Worm (Caenorhabditis elegans) whole organism, midembryonic: Measurements from ENCODE around the gene F20G2.5.

Experiments used
- T22C8.4 ChIP-seq: fragments of 200-800 bp; sonication (Bioruptor generic); IDR thresholded peaks from 2 replicates; pipeline ENCODE4 v1.3.6; 2022; ENCODE audit warnings: missing genetic modification characterization, missing compliant biosample characterization
- cog-1 ChIP-seq: sonication (generic microtip); optimal IDR thresholded peaks from 2 replicates; lab custom pipeline; 2016; ENCODE audit warnings: missing genetic modification characterization, missing compliant biosample characterization
- flt-1 ChIP-seq: fragments of 200-800 bp; sonication (Bioruptor generic); IDR thresholded peaks from 2 replicates; pipeline ENCODE4 v1.3.6; 2022; ENCODE audit warnings: missing genetic modification characterization, missing compliant biosample characterization
- klf-2 ChIP-seq: fragments of 200-800 bp; sonication (Bioruptor generic); conservative IDR thresholded peaks from 2 replicates; pipeline ENCODE4 v1.3.6; 2022; ENCODE audit warnings: missing genetic modification reagents, missing genetic modification characterization, missing compliant biosample characterization
- med-1 ChIP-seq: sonication (generic microtip); optimal IDR thresholded peaks from 2 replicates; lab custom pipeline; 2017; ENCODE audit warnings: missing genetic modification characterization, mild to moderate bottlenecking, missing compliant biosample characterization, antibody characterized with exemption, missing genetic modification reagents; ENCODE audit not compliant: insufficient read depth
- ref-1 ChIP-seq: fragments of 200-800 bp; sonication (Bioruptor generic); conservative IDR thresholded peaks from 2 replicates; pipeline ENCODE4 v1.3.6; 2022; ENCODE audit warnings: missing genetic modification reagents, missing genetic modification characterization, missing compliant biosample characterization
- tab-1 ChIP-seq: fragments of 200-800 bp; sonication (Bioruptor generic); IDR thresholded peaks from 2 replicates; pipeline ENCODE4 v1.3.6; 2022; ENCODE audit warnings: missing genetic modification characterization, missing compliant biosample characterization
- ztf-23 ChIP-seq: fragments of 200-800 bp; sonication (Bioruptor generic); IDR thresholded peaks from 2 replicates; pipeline ENCODE4 v1.3.6; 2022; ENCODE audit warnings: missing genetic modification reagents, missing genetic modification characterization, missing compliant biosample characterization
- ztf-29 ChIP-seq: fragments of 200-800 bp; sonication (Bioruptor generic); IDR thresholded peaks from 2 replicates; pipeline ENCODE4 v1.3.6; 2022; ENCODE audit warnings: missing genetic modification reagents, missing genetic modification characterization, missing compliant biosample characterization

F20G2.5 gene

ce11 chrV:13771209-13771608 is at the start of gene F20G2.5:
TSS of gene F20G2.5 (plus strand) at chrV:13771509.
- TF ChIP-seq klf-2 (GFP tag; lab: Robert Waterston, UW) (no peak), ztf-29 (GFP tag; lab: Robert Waterston, UW) (no peak), ref-1 (GFP tag; lab: Robert Waterston, UW) (no peak), flt-1 (GFP tag; lab: Robert Waterston, UW) (no peak), tab-1 (GFP tag; lab: Robert Waterston, UW) (no peak), cog-1 (tag; lab: Kevin White, UChicago) (no peak)

ce11 chrV:13724781-13725180 is 46.5 kb upstream of the F20G2.5 start, which contains the start of gene F35E12.2:
TSS of gene F35E12.2 (minus strand) at chrV:13724881.
- TF ChIP-seq flt-1 (GFP tag; lab: Robert Waterston, UW) = no peak
- TF ChIP-seq tab-1 (GFP tag; lab: Robert Waterston, UW) = no peak
- no peak for TF ChIP-seq ztf-23

- TF ChIP-seq ref-1 (GFP tag; lab: Robert Waterston, UW) (no peak), T22C8.4 (no peak), med-1 (GFP tag; lab: Kevin White, UChicago) (no peak), ztf-23 (no peak), tab-1 (GFP tag; lab: Robert Waterston, UW) (no peak), flt-1 (GFP tag; lab: Robert Waterston, UW) (no peak), ztf-29 (GFP tag; lab: Robert Waterston, UW) (no peak), klf-2 (GFP tag; lab: Robert Waterston, UW) (no peak), cog-1 (tag; lab: Kevin White, UChicago) (no peak)
These were observed 45.7 kb upstream of the F20G2.5 start, which contains the start of gene fbxa-181 for ce11 chrV:13725574-13725973. TSS of gene fbxa-181 (plus strand) at chrV:13725874.

- no peak for TF ChIP-seq ztf-23
- no peak for TF ChIP-seq cog-1 (tag; lab: Kevin White, UChicago)
- TF ChIP-seq flt-1 (GFP tag; lab: Robert Waterston, UW) = no peak
These were observed 40.5 kb upstream of the F20G2.5 start, which contains the start of gene dct-17 for ce11 chrV:13730762-13731161. TSS of gene dct-17 (minus strand) at chrV:13730784.

- TF ChIP-seq ztf-23 (no peak), ztf-29 (GFP tag; lab: Robert Waterston, UW) (no peak), flt-1 (GFP tag; lab: Robert Waterston, UW) (no peak), T22C8.4 (no peak), cog-1 (tag; lab: Kevin White, UChicago) (no peak), tab-1 (GFP tag; lab: Robert Waterston, UW) (no peak), ref-1 (GFP tag; lab: Robert Waterston, UW) (no peak), med-1 (GFP tag; lab: Kevin White, UChicago) (no peak), klf-2 (GFP tag; lab: Robert Waterston, UW) (no peak)
These were observed 35.2 kb upstream of the F20G2.5 start, which contains the start of gene F35E12.6 for ce11 chrV:13736147-13736546. TSS of gene F35E12.6 (minus strand) at chrV:13736247.

ce11 chrV:13738374-13738773 is 32.9 kb upstream of the F20G2.5 start, which contains the start of gene irg-5:
TSS of gene irg-5 (minus strand) at chrV:13738474.
- no peak for TF ChIP-seq T22C8.4
- TF ChIP-seq flt-1 (GFP tag; lab: Robert Waterston, UW) = no peak
- TF ChIP-seq tab-1 (GFP tag; lab: Robert Waterston, UW) = no peak
- no peak for TF ChIP-seq med-1 (GFP tag; lab: Kevin White, UChicago)
- TF ChIP-seq cog-1 (tag; lab: Kevin White, UChicago) = no peak
- TF ChIP-seq klf-2 (GFP tag; lab: Robert Waterston, UW) = no peak
- TF ChIP-seq ztf-23 = no peak
- no peak for TF ChIP-seq ref-1 (GFP tag; lab: Robert Waterston, UW)
- TF ChIP-seq ztf-29 (GFP tag; lab: Robert Waterston, UW) = no peak

DNA sequence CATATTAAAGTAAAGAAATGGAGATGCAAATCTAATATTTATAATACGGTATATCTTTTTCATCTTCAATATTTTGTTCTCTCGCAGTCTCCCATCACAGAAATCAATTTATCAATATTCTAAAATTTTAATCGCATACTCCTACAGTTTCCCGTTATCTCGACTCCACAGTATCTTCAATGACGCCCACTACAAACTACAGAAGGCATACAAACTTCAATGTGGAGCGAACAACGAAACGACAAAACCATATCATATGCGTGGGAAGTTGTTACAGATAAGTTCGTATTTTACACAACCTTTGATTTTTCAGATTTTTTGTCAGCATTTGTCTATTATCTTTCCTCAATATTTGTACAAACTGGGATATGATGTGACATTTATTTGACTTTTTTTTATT is 31.4 kb upstream of the F20G2.5 start:
- TF ChIP-seq T22C8.4 = no peak
- no peak for TF ChIP-seq ref-1 (GFP tag; lab: Robert Waterston, UW)
- TF ChIP-seq cog-1 (tag; lab: Kevin White, UChicago) = no peak
- no peak for TF ChIP-seq ztf-29 (GFP tag; lab: Robert Waterston, UW)
- TF ChIP-seq ztf-23 = no peak
- no peak for TF ChIP-seq flt-1 (GFP tag; lab: Robert Waterston, UW)
- no peak for TF ChIP-seq med-1 (GFP tag; lab: Kevin White, UChicago)
- no peak for TF ChIP-seq klf-2 (GFP tag; lab: Robert Waterston, UW)
- no peak for TF ChIP-seq tab-1 (GFP tag; lab: Robert Waterston, UW)

DNA sequence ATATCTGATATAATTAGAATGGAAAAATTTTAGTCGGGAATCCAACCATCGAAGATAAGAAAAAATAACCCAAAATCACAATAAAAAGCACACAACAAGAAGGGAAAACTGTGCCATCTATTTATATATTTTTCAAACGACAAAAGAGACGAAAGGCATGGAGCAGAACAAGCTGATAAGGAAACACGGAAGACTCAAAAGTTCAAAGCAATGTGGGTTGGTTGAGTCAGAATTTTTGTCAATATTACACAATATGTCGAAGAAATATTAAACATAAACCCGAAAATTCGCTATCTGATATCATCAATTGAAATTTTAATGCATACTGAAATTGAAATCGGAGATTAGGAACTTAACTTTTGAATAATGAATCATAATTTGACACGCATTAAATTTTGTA is 26.4 kb upstream of the F20G2.5 start, which contains the start of gene F35E12.9:
Gene F35E12.9, minus strand, starts transcription at position 227 of the 400 bp plus-strand sequence.
- TF ChIP-seq ztf-23 (no peak), ztf-29 (GFP tag; lab: Robert Waterston, UW) (no peak), klf-2 (GFP tag; lab: Robert Waterston, UW) (no peak), cog-1 (tag; lab: Kevin White, UChicago) (no peak), med-1 (GFP tag; lab: Kevin White, UChicago) (no peak), ref-1 (GFP tag; lab: Robert Waterston, UW) (no peak), flt-1 (GFP tag; lab: Robert Waterston, UW) (no peak)

DNA sequence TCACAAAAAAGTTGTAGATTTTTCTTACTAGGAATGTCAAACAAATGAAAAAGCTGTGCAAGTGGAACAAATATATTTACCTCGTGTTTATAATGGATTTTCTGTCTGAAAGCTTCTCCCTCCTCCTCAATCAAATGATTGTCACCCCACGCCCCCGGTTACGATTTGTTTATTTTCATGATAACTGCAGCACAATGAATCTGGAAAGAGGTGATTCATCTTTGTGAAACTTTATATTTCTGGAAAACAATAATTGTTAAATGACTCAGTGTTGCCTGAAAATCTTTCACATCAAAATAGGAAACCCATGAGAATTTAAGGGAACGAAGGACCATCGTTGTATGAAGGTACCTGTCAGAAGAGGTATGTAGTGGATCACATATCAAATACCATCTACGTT is 22.7 kb upstream of the F20G2.5 start, which contains the start of gene F35E12.10:
Gene F35E12.10, minus strand, starts transcription at position 101 of the 400 bp plus-strand sequence.
- TF ChIP-seq klf-2 (GFP tag; lab: Robert Waterston, UW) = no peak
- no peak for TF ChIP-seq ref-1 (GFP tag; lab: Robert Waterston, UW)
- no peak for TF ChIP-seq T22C8.4
- no peak for TF ChIP-seq med-1 (GFP tag; lab: Kevin White, UChicago)
- TF ChIP-seq flt-1 (GFP tag; lab: Robert Waterston, UW) = no peak

DNA sequence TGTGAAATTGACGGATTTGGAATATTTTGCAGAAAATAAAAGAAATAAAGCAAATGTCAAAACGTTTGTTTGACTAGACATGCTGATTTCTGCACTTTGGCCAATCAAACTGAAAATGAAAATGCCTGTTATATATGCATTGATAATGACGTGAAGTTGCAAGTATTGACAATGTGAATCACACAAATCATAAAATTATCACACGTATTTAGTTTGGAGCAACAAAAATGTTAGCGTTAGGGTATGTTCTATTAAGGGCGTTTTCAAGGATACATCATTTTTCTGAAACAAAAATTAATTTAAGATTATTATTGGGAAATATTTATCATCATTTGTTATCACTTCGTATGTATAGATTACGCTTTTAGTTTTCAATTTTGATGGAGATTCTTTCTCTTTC is 19.5 kb upstream of the F20G2.5 start, which contains the start of gene cld-9:
Gene cld-9, minus strand, starts transcription at position 81 of the 400 bp plus-strand sequence.
- TF ChIP-seq flt-1 (GFP tag; lab: Robert Waterston, UW) (no peak), tab-1 (GFP tag; lab: Robert Waterston, UW) (no peak), ztf-29 (GFP tag; lab: Robert Waterston, UW) (no peak), med-1 (GFP tag; lab: Kevin White, UChicago) (no peak), ztf-23 (no peak), klf-2 (GFP tag; lab: Robert Waterston, UW) (no peak), T22C8.4 (no peak), ref-1 (GFP tag; lab: Robert Waterston, UW) (no peak), cog-1 (tag; lab: Kevin White, UChicago) (no peak)
